Fruit fly (Drosophila melanogaster): ENCODE results near the gene Dci.
A peak's percentile ranks its signal among the peaks of the same experiment; 100 is the strongest.

Dci gene

dm6 chr3L:819297-819886, 31.8 kb upstream of the Dci start (continued):
- TF ChIP-seq lov (optimal IDR thresholded peaks at IDR 0.05) (no peak), lov (GFP tag; IDR thresholded peaks at IDR 0.05) (peak; percentile 93), CG18011 (GFP tag; optimal IDR thresholded peaks at IDR 0.05) (peak; percentile 66), H15 (GFP tag; IDR thresholded peaks at IDR 0.05) (peak; percentile 93), kah (GFP tag; optimal IDR thresholded peaks at IDR 0.05) (peak; percentile 76), pb (GFP tag; optimal IDR thresholded peaks at IDR 0.05) (peak; percentile 87), Atf6 (GFP tag; IDR thresholded peaks at IDR 0.05) (peak; percentile 93), slp2 (GFP tag; optimal IDR thresholded peaks at IDR 0.05) (peak; percentile 84), CG9215 (GFP tag; IDR thresholded peaks at IDR 0.05) (peak; percentile 80), Eip74EF (GFP tag; optimal IDR thresholded peaks at IDR 0.05) (peak in 1 of 2 experiments; percentile 77), CG17361 (GFP tag; IDR thresholded peaks at IDR 0.05) (peak; percentile 73), chn (GFP tag; optimal IDR thresholded peaks at IDR 0.05) (peak; percentile 87), Opbp (GFP tag; IDR thresholded peaks at IDR 0.05; ENCODE audit: partially characterized antibody) (no peak), bcd (GFP tag; optimal IDR thresholded peaks at IDR 0.05) (peak; percentile 86), CG4360 (GFP tag; IDR thresholded peaks at IDR 0.05) (peak; percentile 39; the same call in 1 of the 2 replicates), p53 (GFP tag; optimal IDR thresholded peaks at IDR 0.05) (peak; percentile 67), NK7.1 (GFP tag; optimal IDR thresholded peaks at IDR 0.05) (peak; percentile 73), unpg (GFP tag; optimal IDR thresholded peaks at IDR 0.05) (peak; percentile 89), CG10979 (tag; optimal IDR thresholded peaks at IDR 0.05) (peak; percentile 77), E2f2 (GFP tag; IDR thresholded peaks at IDR 0.05) (peak; percentile 73), emc (GFP tag; optimal IDR thresholded peaks at IDR 0.05) (peak; percentile 73), CG6854 (GFP tag; optimal IDR thresholded peaks at IDR 0.05) (peak; percentile 57), CG5180 (GFP tag; optimal IDR thresholded peaks at IDR 0.05) (peak; percentile 83), lmd (GFP tag; IDR thresholded peaks at IDR 0.05) (peak; percentile 94), CG11695 (GFP tag; IDR thresholded peaks at IDR 0.05) (peak; percentile 88), Xbp1 (GFP tag; optimal IDR thresholded peaks at IDR 0.05) (peak; percentile 93), CG8089 (GFP tag; optimal IDR thresholded peaks at IDR 0.05) (peak; percentile 84), Camta (GFP tag; optimal IDR thresholded peaks at IDR 0.05) (peak; percentile 84), CG17186 (GFP tag; optimal IDR thresholded peaks at IDR 0.05) (peak; percentile 8), schlank (tag; optimal IDR thresholded peaks at IDR 0.05) (peak; percentile 73), CG12942 (GFP tag; optimal IDR thresholded peaks at IDR 0.05) (peak; percentile 84), chif (GFP tag; optimal IDR thresholded peaks at IDR 0.05) (peak; percentile 85), slbo (GFP tag; IDR thresholded peaks at IDR 0.05) (peak; percentile 95), CG10366 (GFP tag; IDR thresholded peaks at IDR 0.05) (peak; percentile 96), B-H1 (GFP tag; IDR thresholded peaks at IDR 0.05) (peak; percentile 92), dan (GFP tag; IDR thresholded peaks at IDR 0.05) (peak; percentile 53; the same call in 1 of the 2 replicates), sna (GFP tag; IDR thresholded peaks at IDR 0.05; ENCODE audit: partially characterized antibody) (no peak), Taf1 (GFP tag; IDR thresholded peaks at IDR 0.05) (peak; percentile 76), Poxn (GFP tag; IDR thresholded peaks at IDR 0.05) (peak; percentile 33; the same call in 1 of the 2 replicates), CG7786 (GFP tag; optimal IDR thresholded peaks at IDR 0.05) (peak; percentile 80), fd64A (GFP tag; optimal IDR thresholded peaks at IDR 0.05) (peak; percentile 75), stc (GFP tag; IDR thresholded peaks at IDR 0.05) (peak; percentile 94), tll (GFP tag; optimal IDR thresholded peaks at IDR 0.05) (no peak), Sox100B (GFP tag; optimal IDR thresholded peaks at IDR 0.05) (peak; percentile 75), sob (GFP tag; IDR thresholded peaks at IDR 0.05) (peak; percentile 92), Fer2 (tag; optimal IDR thresholded peaks at IDR 0.05) (peak; percentile 67), CG1602 (GFP tag; optimal IDR thresholded peaks at IDR 0.05) (peak; percentile 78), zf30C (GFP tag; optimal IDR thresholded peaks at IDR 0.05) (no peak), CG2678 (tag; optimal IDR thresholded peaks at IDR 0.05) (peak; percentile 90), grn (GFP tag; optimal IDR thresholded peaks at IDR 0.05) (peak; percentile 23)

Measured in whole organism, embryonic.